Worm (Caenorhabditis elegans): ENCODE measurements around the gene C39D10.11.

DNA sequence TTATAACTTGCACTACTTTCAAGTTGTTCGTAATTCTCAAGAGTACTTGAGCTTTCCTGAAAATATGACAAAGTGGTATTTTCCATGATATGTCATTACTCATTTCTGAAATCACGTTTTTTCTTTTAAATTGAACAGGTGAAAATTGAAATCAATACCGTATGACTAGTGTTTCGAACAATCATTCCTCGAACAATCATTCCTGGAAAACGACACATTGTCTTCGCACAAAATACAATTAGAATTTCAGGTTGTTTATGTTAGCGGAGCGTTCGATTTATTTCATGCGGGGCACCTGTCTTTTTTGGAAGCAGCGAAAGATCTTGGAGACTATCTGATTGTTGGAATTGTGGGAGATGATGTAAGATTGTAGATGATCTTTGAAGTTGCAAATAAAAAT is 16.9 kb upstream of the C39D10.11 start:
- TF ChIP-seq dpl-1 (GFP tag; optimal IDR thresholded peaks at IDR 0.05) (no peak), C06A6.2 (GFP tag; conservative IDR thresholded peaks at IDR 0.05) (no peak), mes-4 (tag; optimal IDR thresholded peaks at IDR 0.05) (no peak), zim-3 (tag; optimal IDR thresholded peaks at IDR 0.05) (no peak), ZK185.1 (tag; optimal IDR thresholded peaks at IDR 0.05; ENCODE audit: poor library complexity, severe bottlenecking) (no peak), nhr-80 (tag; optimal IDR thresholded peaks at IDR 0.05) (no peak)

Data from whole organism, young adult.